Worm (Caenorhabditis elegans) whole organism, L1 larva: ENCODE results near the gene mtss-1.

Source experiments
- aly-2 ChIP-seq: fragments of 150-350 bp; optimal IDR thresholded peaks from 2 replicates; lab custom pipeline; 2014; ENCODE audit warnings: missing biosample characterization, missing genetic modification characterization
- blmp-1 ChIP-seq: fragments of 150-350 bp; optimal IDR thresholded peaks from 2 replicates; lab custom pipeline; 2014; ENCODE audit warnings: missing biosample characterization, missing genetic modification characterization
- ceh-82 ChIP-seq, 3 experiments: fragments of 150-350 bp in 1 of 3; sonication (generic microtip) in 2 of 3; optimal IDR thresholded peaks; 2 replicates each; lab custom pipeline; 2014 to 2017; ENCODE audit warnings: missing biosample characterization in 3 of 3, missing genetic modification characterization in 3 of 3

DNA sequence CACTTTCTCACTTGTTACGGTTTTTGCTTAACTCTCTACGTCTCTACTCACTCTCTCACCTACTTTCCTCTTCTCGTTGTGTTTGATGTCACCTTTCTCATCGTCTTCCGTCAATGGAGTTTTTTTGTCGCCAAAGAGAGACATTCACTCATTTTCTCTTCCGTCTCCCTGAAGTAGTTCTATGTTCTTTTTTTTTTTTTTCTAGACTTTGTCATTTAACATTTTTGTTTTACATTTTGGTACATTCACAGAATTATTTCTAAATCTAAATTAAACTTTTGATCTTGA is 32.6 kb downstream of the mtss-1 start:
- TF ChIP-seq blmp-1 (tag; lab: Kevin White, UChicago) (peak; percentile 86), ceh-82 (tag; optimal IDR thresholded peaks at IDR 0.05; lab: Kevin White, UChicago) (peak in 1 of 3 experiments; percentile 1), aly-2 (tag; lab: Kevin White, UChicago) (no peak)
